Worm (Caenorhabditis elegans) whole organism, L4 larva: ENCODE measurements around the gene ced-7.

Experiments
- ama-1 ChIP-seq: fragments of 150-350 bp; optimal IDR thresholded peaks from 2 replicates; lab custom pipeline; 2014; ENCODE audit warnings: inconsistent platforms, mixed read lengths
- lin-13 ChIP-seq: fragments of 150-350 bp; optimal IDR thresholded peaks from 2 replicates; lab custom pipeline; 2014; ENCODE audit warnings: missing biosample characterization, missing genetic modification reagents, missing genetic modification characterization
- pha-4 ChIP-seq, 2 experiments: fragments of 150-350 bp in 1 of 2; fragments of 200-800 bp in 1 of 2; sonication (Bioruptor generic) in 1 of 2; IDR thresholded peaks in 1 of 2; optimal IDR thresholded peaks in 1 of 2; 2 replicates each; pipeline versions ENCODE4 v1.3.6 to Lab custom; 2014 to 2022; ENCODE audit warnings: missing genetic modification characterization in 2 of 2, missing genetic modification reagents in 2 of 2, missing biosample characterization in 1 of 2, missing compliant biosample characterization in 1 of 2
- spr-1 ChIP-seq: sonication (generic microtip); optimal IDR thresholded peaks from 2 replicates; lab custom pipeline; 2016; ENCODE audit warnings: mild to moderate bottlenecking, missing genetic modification characterization, missing compliant biosample characterization
- unc-130 ChIP-seq: sonication (generic microtip); optimal IDR thresholded peaks from 2 replicates; lab custom pipeline; 2016; ENCODE audit warnings: missing genetic modification reagents, missing genetic modification characterization, missing compliant biosample characterization

DNA sequence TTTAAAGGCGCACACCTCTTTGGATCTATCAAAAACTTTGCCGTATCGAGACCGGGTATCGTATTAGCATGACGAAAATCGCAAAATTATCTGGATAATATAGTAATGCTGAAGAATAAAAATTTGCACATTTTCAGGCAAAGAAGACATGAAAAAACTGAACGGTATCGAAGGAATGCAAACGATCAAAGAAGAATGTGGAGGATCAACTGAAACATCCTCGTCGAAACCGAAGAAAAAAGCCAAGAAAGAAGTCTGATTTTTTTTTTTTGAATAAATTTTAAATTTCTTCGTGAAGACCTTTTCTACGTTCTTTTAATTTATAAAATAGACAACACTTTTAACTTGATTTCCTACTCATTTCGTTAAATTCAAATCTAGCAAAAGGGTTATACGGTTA lies 35.1 kb downstream of the ced-7 start, which contains the start of gene ZK1098.12:
- TF ChIP-seq spr-1 (no peak), unc-130 (GFP tag; lab: Kevin White, UChicago) (no peak), lin-13 (no peak), ama-1 (lab: Kevin White, UChicago) (no peak), pha-4 (GFP tag; IDR thresholded peaks at IDR 0.05; lab: Robert Waterston, UW) (no peak), pha-4 (tag; optimal IDR thresholded peaks at IDR 0.05; lab: Kevin White, UChicago) (no peak)
